Worm (Caenorhabditis elegans): ENCODE data around the gene srh-74.

Gene srh-74

DNA sequence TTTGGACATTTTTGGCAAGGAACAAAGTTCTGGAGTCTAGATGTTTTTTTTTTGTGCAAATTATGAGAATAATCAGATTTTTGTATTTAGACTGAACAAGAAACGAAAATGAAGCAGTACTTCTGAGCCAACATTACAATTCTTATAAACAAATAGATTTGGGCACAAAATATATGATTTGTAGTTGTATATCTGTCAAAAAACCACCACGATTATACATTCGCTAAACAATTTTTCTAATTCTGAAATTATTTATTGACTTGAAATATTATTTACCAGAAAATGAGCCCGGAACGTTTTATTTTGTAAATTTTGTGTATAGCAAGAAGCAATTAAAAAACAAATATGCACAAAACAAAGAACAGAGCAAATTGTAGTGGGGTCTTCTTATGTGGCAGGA is 22.9 kb upstream of the srh-74 start:
- TF ChIP-seq ama-1 (optimal IDR thresholded peaks at IDR 0.05) (peak; percentile 20), nhr-76 (tag; optimal IDR thresholded peaks at IDR 0.05) (no peak)

ce11 chrV:11070388-11070787 is 21.8 kb upstream of the srh-74 start:
- no peak for TF ChIP-seq daf-12 (tag; optimal IDR thresholded peaks at IDR 0.05)
- no peak for TF ChIP-seq nhr-12 (tag; optimal IDR thresholded peaks at IDR 0.05)
- peak; percentile 36 for TF ChIP-seq nhr-25 (tag; optimal IDR thresholded peaks at IDR 0.05)
- TF ChIP-seq elt-2 (tag; optimal IDR thresholded peaks at IDR 0.05) = peak; percentile 54
- peak; percentile 34 for TF ChIP-seq nhr-43 (tag; optimal IDR thresholded peaks at IDR 0.05; ENCODE audit: poor library complexity, severe bottlenecking)
- no peak for TF ChIP-seq egl-5 (tag; optimal IDR thresholded peaks at IDR 0.05)
- TF ChIP-seq pha-4 (tag; optimal IDR thresholded peaks at IDR 0.05) = peak; percentile 62
- TF ChIP-seq pqm-1 (tag; optimal IDR thresholded peaks at IDR 0.05) = peak; percentile 47
- TF ChIP-seq ceh-28 (tag; optimal IDR thresholded peaks at IDR 0.05) = peak; percentile 66
- peak; percentile 2 for TF ChIP-seq jun-1 (tag; optimal IDR thresholded peaks at IDR 0.05)

DNA sequence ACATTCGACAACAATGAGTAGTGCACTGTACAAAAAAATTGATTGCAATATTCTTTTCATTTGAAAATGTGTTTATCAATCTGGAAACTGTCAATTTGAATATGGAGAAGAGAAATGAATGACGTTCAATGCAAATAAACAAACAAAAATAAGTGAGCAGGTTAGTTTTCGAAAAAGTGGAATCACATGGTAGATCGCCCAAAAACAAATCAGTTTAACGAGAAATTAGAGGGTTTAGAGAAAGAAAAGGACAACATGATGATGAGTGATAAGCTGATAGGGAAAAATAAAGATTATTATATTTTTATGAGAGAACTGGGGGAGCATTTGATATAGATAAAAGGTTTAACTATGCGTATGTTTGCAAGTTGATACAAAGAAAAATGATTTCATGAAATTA is 20.7 kb upstream of the srh-74 start, which contains the start of gene T04C12.8:
T04C12.8 (minus strand) TSS at position 82 of the 400 bp plus-strand sequence.
- TF ChIP-seq nfya-1 (tag; optimal IDR thresholded peaks at IDR 0.05; ENCODE audit: insufficient read depth) (no peak), elt-2 (tag; optimal IDR thresholded peaks at IDR 0.05) (peak; percentile 98), mml-1 (tag; optimal IDR thresholded peaks at IDR 0.05) (no peak), nhr-25 (tag; optimal IDR thresholded peaks at IDR 0.05) (no peak), nhr-237 (tag; optimal IDR thresholded peaks at IDR 0.05) (no peak), zag-1 (tag; optimal IDR thresholded peaks at IDR 0.05) (no peak), egl-27 (tag; optimal IDR thresholded peaks at IDR 0.05) (no peak), elt-1 (tag; optimal IDR thresholded peaks at IDR 0.05) (no peak), ceh-28 (tag; optimal IDR thresholded peaks at IDR 0.05) (no peak), pqm-1 (tag; optimal IDR thresholded peaks at IDR 0.05) (peak; percentile 99), jun-1 (tag; optimal IDR thresholded peaks at IDR 0.05) (peak; percentile 86), fkh-10 (GFP tag; optimal IDR thresholded peaks at IDR 0.05) (no peak), snpc-4 (tag; optimal IDR thresholded peaks at IDR 0.05) (no peak), pha-4 (tag; optimal IDR thresholded peaks at IDR 0.05) (peak; percentile 83), nhr-67 (tag; optimal IDR thresholded peaks at IDR 0.05) (no peak), nhr-12 (tag; optimal IDR thresholded peaks at IDR 0.05) (no peak), fos-1 (tag; optimal IDR thresholded peaks at IDR 0.05) (no peak), egl-5 (tag; optimal IDR thresholded peaks at IDR 0.05) (no peak)

ce11 chrV:11065513-11065912 is 16.9 kb upstream of the srh-74 start, which contains the start of gene nlp-80:
nlp-80 (minus strand) TSS chrV:11065613.
- no peak for TF ChIP-seq lin-39 (tag; optimal IDR thresholded peaks at IDR 0.05)
- TF ChIP-seq ama-1 (optimal IDR thresholded peaks at IDR 0.05) = no peak
- no peak for TF ChIP-seq elt-2 (tag; optimal IDR thresholded peaks at IDR 0.05)
- no peak for TF ChIP-seq daf-12 (tag; optimal IDR thresholded peaks at IDR 0.05)
- no peak for TF ChIP-seq nhr-67 (tag; optimal IDR thresholded peaks at IDR 0.05)
- no peak for TF ChIP-seq unc-62 (GFP tag; optimal IDR thresholded peaks at IDR 0.05)
- TF ChIP-seq egl-5 (tag; optimal IDR thresholded peaks at IDR 0.05) = no peak
- no peak for TF ChIP-seq egl-27 (tag; optimal IDR thresholded peaks at IDR 0.05)
- no peak for TF ChIP-seq fkh-2 (tag; optimal IDR thresholded peaks at IDR 0.05)
- no peak for TF ChIP-seq nhr-23 (tag; optimal IDR thresholded peaks at IDR 0.05)
- no peak for TF ChIP-seq pha-4 (tag; optimal IDR thresholded peaks at IDR 0.05)

DNA sequence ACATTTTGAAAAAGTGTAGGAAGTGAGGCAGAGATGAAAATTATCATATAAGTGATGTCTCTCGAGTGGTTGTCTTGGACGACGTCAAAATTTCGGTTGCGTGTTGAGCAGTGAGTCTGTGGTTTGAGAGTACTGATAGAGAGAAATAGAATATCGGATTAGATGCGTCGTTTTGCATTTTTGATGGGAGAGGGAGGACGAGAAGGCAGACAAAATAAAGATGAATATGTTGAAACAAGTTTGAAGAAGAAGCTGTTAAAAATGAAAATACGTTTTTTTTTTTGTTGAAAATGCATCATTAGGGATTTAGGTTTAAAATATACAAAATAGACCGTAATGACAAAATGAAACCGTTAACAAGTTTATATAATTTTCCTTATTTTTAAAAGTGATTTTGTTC is 14.5 kb upstream of the srh-74 start, which contains the start of gene T04C12.9:
T04C12.9 (minus strand) TSS at position 101 of the 400 bp plus-strand sequence.
- TF ChIP-seq aly-2 (tag; optimal IDR thresholded peaks at IDR 0.05) (no peak), ama-1 (optimal IDR thresholded peaks at IDR 0.05) (no peak), elt-1 (tag; optimal IDR thresholded peaks at IDR 0.05) (no peak), nhr-11 (tag; optimal IDR thresholded peaks at IDR 0.05) (no peak), nhr-237 (tag; optimal IDR thresholded peaks at IDR 0.05) (no peak), fkh-2 (tag; optimal IDR thresholded peaks at IDR 0.05) (no peak), nhr-25 (tag; optimal IDR thresholded peaks at IDR 0.05) (no peak)

DNA sequence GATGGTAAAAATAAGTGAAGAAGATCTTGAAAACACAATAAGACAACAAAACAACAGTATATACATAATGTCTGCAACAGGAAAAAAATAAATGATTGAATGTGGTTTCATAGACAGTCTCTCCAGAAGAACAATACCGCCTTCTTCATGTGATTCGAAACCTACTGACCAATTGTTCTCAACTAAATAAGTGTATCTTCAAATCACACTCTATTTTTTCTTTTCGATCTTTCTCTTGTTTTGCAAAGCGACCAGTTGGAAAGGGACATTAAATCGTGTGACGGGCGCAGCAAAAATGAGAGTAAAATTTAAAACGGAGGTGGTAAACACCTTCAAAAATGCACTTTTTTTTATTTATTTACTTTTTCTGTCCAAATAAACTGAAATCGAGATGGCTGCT is 13.3 kb upstream of the srh-74 start:
- TF ChIP-seq nhr-23 (tag; optimal IDR thresholded peaks at IDR 0.05) (peak; percentile 4), daf-12 (tag; optimal IDR thresholded peaks at IDR 0.05) (no peak)
